Worm (Caenorhabditis elegans) whole organism, L4/young adult: ENCODE results near the gene Y69A2AR.46.

Experiments used
- W03F9.2 ChIP-seq: fragments of 150-350 bp; optimal IDR thresholded peaks from 2 replicates; lab custom pipeline; 2014; ENCODE audit warnings: missing biosample characterization, missing genetic modification characterization
- dao-5 ChIP-seq: sonication (generic microtip); optimal IDR thresholded peaks from 2 replicates; lab custom pipeline; 2016; ENCODE audit warnings: missing genotype, missing genetic modification characterization, moderate library complexity, missing compliant biosample characterization
- him-1 ChIP-seq: sonication (generic microtip); optimal IDR thresholded peaks from 2 replicates; lab custom pipeline; 2016; ENCODE audit warnings: missing genotype, missing genetic modification reagents, missing genetic modification characterization, missing compliant biosample characterization

DNA sequence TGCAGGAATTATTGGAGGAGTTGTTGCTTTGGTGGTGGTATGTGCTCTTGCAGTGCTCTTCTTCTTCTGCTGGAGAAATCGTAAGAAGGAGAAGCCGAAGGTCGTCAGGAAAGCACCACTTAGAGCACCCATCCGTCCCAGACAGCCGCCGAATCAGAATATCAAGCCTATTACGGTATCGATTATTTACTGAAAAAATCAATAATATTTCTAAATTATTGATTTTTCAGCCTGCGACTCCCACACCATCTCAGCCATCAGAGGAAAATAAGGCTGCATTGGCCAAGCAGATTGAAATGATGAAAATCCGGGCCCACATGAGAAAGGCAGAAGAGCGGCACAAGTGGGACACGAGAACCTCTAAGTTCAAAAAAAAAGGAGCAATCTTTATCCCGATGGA, 5.2 kb upstream of the Y69A2AR.46 start:
- no peak for TF ChIP-seq him-1 (tag; lab: Kevin White, UChicago)
- TF ChIP-seq W03F9.2 (tag; lab: Kevin White, UChicago), result no peak
- TF ChIP-seq dao-5 (tag; lab: Kevin White, UChicago), result no peak
